Worm (Caenorhabditis elegans): ENCODE measurements around the gene acs-20.

Gene acs-20

DNA sequence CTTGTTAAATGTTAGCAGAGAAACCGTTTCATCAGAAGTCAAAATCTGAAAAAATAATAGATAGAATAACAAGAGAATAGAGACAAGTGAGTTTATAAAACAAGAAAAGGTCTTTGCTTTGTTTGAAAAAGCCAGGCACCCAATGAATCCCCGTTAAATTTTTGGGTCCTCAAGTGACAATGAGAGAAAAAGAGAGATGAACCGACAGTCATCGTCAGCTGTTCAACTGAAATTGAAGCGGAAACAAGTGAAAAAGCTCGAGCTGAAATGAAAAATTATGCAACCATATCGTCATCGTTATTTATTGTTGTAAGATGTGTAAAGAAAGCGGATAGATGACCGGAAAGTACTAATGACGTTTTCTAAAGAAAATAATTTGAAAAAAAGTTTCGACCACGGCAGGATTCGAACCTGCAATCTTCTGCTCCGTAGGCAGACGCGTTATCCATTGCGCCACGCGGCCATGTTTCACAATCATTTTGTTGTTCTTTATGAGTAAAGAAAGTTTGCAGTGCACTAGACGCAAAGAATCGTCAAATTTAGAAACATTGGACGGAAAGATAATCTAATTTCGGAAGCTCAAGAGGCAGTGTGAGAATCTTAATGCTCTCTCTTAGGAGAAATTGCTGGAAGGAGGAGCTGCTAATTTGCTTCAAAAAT, 19.2 kb upstream of the acs-20 start, which contains the start of gene F08G5.3 (continued):
- peak; percentile 42; the same call in 1 of the 2 replicates for TF ChIP-seq attf-3 (GFP tag; conservative IDR thresholded peaks at IDR 0.05)
- no peak for TF ChIP-seq F10E7.11 (tag; optimal IDR thresholded peaks at IDR 0.05)
- no peak for TF ChIP-seq sea-2 (GFP tag; IDR thresholded peaks at IDR 0.05)
- TF ChIP-seq F39B2.1 (GFP tag; IDR thresholded peaks at IDR 0.05): no peak
- TF ChIP-seq dpl-1 (GFP tag; optimal IDR thresholded peaks at IDR 0.05): peak; percentile 9
- TF ChIP-seq ztf-18 (tag; optimal IDR thresholded peaks at IDR 0.05): peak; percentile 66
- no peak for TF ChIP-seq ztf-3 (GFP tag; optimal IDR thresholded peaks at IDR 0.05)
- 0 out of 2 replicates have a peak, but pooled peaks have one; percentile 68 for TF ChIP-seq bed-1 (GFP tag; IDR thresholded peaks at IDR 0.05)
- TF ChIP-seq nhr-27 (tag; optimal IDR thresholded peaks at IDR 0.05): no peak
- peak; percentile 66; the same call in 1 of the 2 replicates for TF ChIP-seq ztf-28 (GFP tag; IDR thresholded peaks at IDR 0.05)
- peak; percentile 60; the same call in 1 of the 2 replicates for TF ChIP-seq B0019.2 (GFP tag; conservative IDR thresholded peaks at IDR 0.05)
- TF ChIP-seq madf-3 (GFP tag; IDR thresholded peaks at IDR 0.05): 0 out of 2 replicates have a peak, but pooled peaks have one; percentile 47
- TF ChIP-seq lin-54 (GFP tag; optimal IDR thresholded peaks at IDR 0.05): peak; percentile 60
- TF ChIP-seq madf-6 (GFP tag; IDR thresholded peaks at IDR 0.05): peak; percentile 43; the same call in 1 of the 2 replicates
- TF ChIP-seq mel-28 (tag; optimal IDR thresholded peaks at IDR 0.05; ENCODE audit: borderline replicate concordance): no peak
- TF ChIP-seq attf-5 (GFP tag; optimal IDR thresholded peaks at IDR 0.05): peak; percentile 63
- no peak for TF ChIP-seq nfya-2 (GFP tag; IDR thresholded peaks at IDR 0.05)
- TF ChIP-seq aptf-3 (GFP tag; IDR thresholded peaks at IDR 0.05): no peak
- TF ChIP-seq Y53F4B.3 (GFP tag; IDR thresholded peaks at IDR 0.05): 0 out of 2 replicates have a peak, but pooled peaks have one; percentile 43
- TF ChIP-seq snpc-1.1 (tag; optimal IDR thresholded peaks at IDR 0.05; ENCODE audit: insufficient read depth): peak; percentile 78
- no peak for TF ChIP-seq Y95B8A.8 (GFP tag; IDR thresholded peaks at IDR 0.05)
- 0 out of 2 replicates have a peak, but pooled peaks have one; percentile 21 for TF ChIP-seq C06A6.2 (GFP tag; conservative IDR thresholded peaks at IDR 0.05)
- TF ChIP-seq pbrm-1 (GFP tag; IDR thresholded peaks at IDR 0.05): peak; percentile 77
- peak; percentile 48 for TF ChIP-seq tlf-1 (GFP tag; optimal IDR thresholded peaks at IDR 0.05)
- no peak for TF ChIP-seq hlh-26 (GFP tag; conservative IDR thresholded peaks at IDR 0.05)
- TF ChIP-seq rpc-1 (optimal IDR thresholded peaks at IDR 0.05): peak; percentile 95
- TF ChIP-seq rpc-1 (tag; optimal IDR thresholded peaks at IDR 0.05): peak; percentile 95
- TF ChIP-seq ztf-6 (GFP tag; IDR thresholded peaks at IDR 0.05): no peak
- TF ChIP-seq ztf-26 (tag; optimal IDR thresholded peaks at IDR 0.05): peak; percentile 26
- TF ChIP-seq repo-1 (tag; optimal IDR thresholded peaks at IDR 0.05): peak; percentile 24
- no peak for TF ChIP-seq akir-1 (GFP tag; optimal IDR thresholded peaks at IDR 0.05)
- peak; percentile 23 for TF ChIP-seq nhr-80 (tag; optimal IDR thresholded peaks at IDR 0.05)
- peak; percentile 83 for TF ChIP-seq T07F8.4 (tag; optimal IDR thresholded peaks at IDR 0.05)
- TF ChIP-seq F33H1.4 (GFP tag; IDR thresholded peaks at IDR 0.05): peak; percentile 52; the same call in 1 of the 2 replicates
- TF ChIP-seq T26A5.8 (tag; optimal IDR thresholded peaks at IDR 0.05): peak; percentile 45
- no peak; the same call in 1 of the 2 replicates for TF ChIP-seq madf-8 (GFP tag; conservative IDR thresholded peaks at IDR 0.05)
- TF ChIP-seq mes-4 (tag; optimal IDR thresholded peaks at IDR 0.05): peak; percentile 82
- TF ChIP-seq hmg-1.2 (GFP tag; IDR thresholded peaks at IDR 0.05): peak; percentile 67
- 0 out of 2 replicates have a peak, but pooled peaks have one; percentile 59 for TF ChIP-seq F37B4.10 (GFP tag; IDR thresholded peaks at IDR 0.05)
- TF ChIP-seq hsf-1 (GFP tag; IDR thresholded peaks at IDR 0.05): peak; percentile 57; the same call in 1 of the 2 replicates
- TF ChIP-seq tbp1 (GFP tag; optimal IDR thresholded peaks at IDR 0.05): peak; percentile 94
- TF ChIP-seq nhr-120 (GFP tag; IDR thresholded peaks at IDR 0.05): no peak
- no peak for TF ChIP-seq pha-4 (tag; optimal IDR thresholded peaks at IDR 0.05)
- TF ChIP-seq F57C9.4 (tag; optimal IDR thresholded peaks at IDR 0.05): no peak
- no peak for TF ChIP-seq K11D2.4 (GFP tag; IDR thresholded peaks at IDR 0.05)
- TF ChIP-seq egl-18 (GFP tag; IDR thresholded peaks at IDR 0.05): 0 out of 2 replicates have a peak, but pooled peaks have one; percentile 9
- TF ChIP-seq gei-17 (GFP tag; optimal IDR thresholded peaks at IDR 0.05): no peak
- no peak for TF ChIP-seq lsy-27 (tag; optimal IDR thresholded peaks at IDR 0.05; ENCODE audit: borderline replicate concordance, insufficient read depth)
